Worm (Caenorhabditis elegans) whole organism, midembryonic: ENCODE measurements around the gene nhr-196.

Experiments used
- T22C8.4 ChIP-seq: fragments of 200-800 bp; sonication (Bioruptor generic); IDR thresholded peaks from 2 replicates; pipeline ENCODE4 v1.3.6; 2022; ENCODE audit warnings: missing genetic modification characterization, missing compliant biosample characterization
- cog-1 ChIP-seq: sonication (generic microtip); optimal IDR thresholded peaks from 2 replicates; lab custom pipeline; 2016; ENCODE audit warnings: missing genetic modification characterization, missing compliant biosample characterization
- flt-1 ChIP-seq: fragments of 200-800 bp; sonication (Bioruptor generic); IDR thresholded peaks from 2 replicates; pipeline ENCODE4 v1.3.6; 2022; ENCODE audit warnings: missing genetic modification characterization, missing compliant biosample characterization
- klf-2 ChIP-seq: fragments of 200-800 bp; sonication (Bioruptor generic); conservative IDR thresholded peaks from 2 replicates; pipeline ENCODE4 v1.3.6; 2022; ENCODE audit warnings: missing genetic modification reagents, missing genetic modification characterization, missing compliant biosample characterization
- med-1 ChIP-seq: sonication (generic microtip); optimal IDR thresholded peaks from 2 replicates; lab custom pipeline; 2017; ENCODE audit warnings: missing genetic modification characterization, mild to moderate bottlenecking, missing compliant biosample characterization, antibody characterized with exemption, missing genetic modification reagents; ENCODE audit not compliant: insufficient read depth
- ref-1 ChIP-seq: fragments of 200-800 bp; sonication (Bioruptor generic); conservative IDR thresholded peaks from 2 replicates; pipeline ENCODE4 v1.3.6; 2022; ENCODE audit warnings: missing genetic modification reagents, missing genetic modification characterization, missing compliant biosample characterization
- tab-1 ChIP-seq: fragments of 200-800 bp; sonication (Bioruptor generic); IDR thresholded peaks from 2 replicates; pipeline ENCODE4 v1.3.6; 2022; ENCODE audit warnings: missing genetic modification characterization, missing compliant biosample characterization
- ztf-23 ChIP-seq: fragments of 200-800 bp; sonication (Bioruptor generic); IDR thresholded peaks from 2 replicates; pipeline ENCODE4 v1.3.6; 2022; ENCODE audit warnings: missing genetic modification reagents, missing genetic modification characterization, missing compliant biosample characterization
- ztf-29 ChIP-seq: fragments of 200-800 bp; sonication (Bioruptor generic); IDR thresholded peaks from 2 replicates; pipeline ENCODE4 v1.3.6; 2022; ENCODE audit warnings: missing genetic modification reagents, missing genetic modification characterization, missing compliant biosample characterization

The nhr-196 gene

ce11 chrV:15689952-15690351, 4.4 kb downstream of the nhr-196 start, which contains the start of gene nhr-268:
TSS of gene nhr-268 (plus strand) at chrV:15690252.
- TF ChIP-seq ztf-23 (no peak), T22C8.4 (no peak), cog-1 (tag; lab: Kevin White, UChicago) (no peak), ref-1 (GFP tag; lab: Robert Waterston, UW) (no peak), ztf-29 (GFP tag; lab: Robert Waterston, UW) (no peak), flt-1 (GFP tag; lab: Robert Waterston, UW) (no peak), tab-1 (no peak), med-1 (no peak)

DNA sequence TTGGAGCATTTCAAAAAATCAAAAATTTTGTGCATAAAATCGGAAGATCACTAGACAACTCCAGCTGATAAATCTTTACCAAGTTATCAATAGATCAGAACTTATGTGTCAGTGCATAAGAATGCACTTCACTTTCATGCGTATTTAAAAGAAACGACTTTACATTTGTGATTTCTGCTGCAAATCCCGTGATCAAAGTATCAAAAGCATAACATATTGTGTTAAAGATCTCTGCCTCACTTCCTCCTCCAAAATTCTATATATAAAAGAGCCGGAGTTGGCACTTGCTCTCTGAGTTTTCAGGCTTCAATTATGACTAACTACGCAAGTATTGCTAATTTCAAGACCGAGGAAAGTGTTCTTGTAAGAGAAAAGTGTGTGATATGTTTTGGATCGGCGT, 8.2 kb downstream of the nhr-196 start, which contains the start of gene nhr-198:
TSS of gene nhr-198 (plus strand) at position 313 of the 400 bp plus-strand sequence.
- TF ChIP-seq ztf-29 (GFP tag; lab: Robert Waterston, UW): no peak
- TF ChIP-seq flt-1 (GFP tag; lab: Robert Waterston, UW): no peak
- TF ChIP-seq ztf-23: no peak
- no peak for TF ChIP-seq klf-2 (GFP tag; lab: Robert Waterston, UW)
- TF ChIP-seq cog-1 (tag; lab: Kevin White, UChicago): no peak
- no peak for TF ChIP-seq ref-1 (GFP tag; lab: Robert Waterston, UW)
- no peak for TF ChIP-seq med-1

DNA sequence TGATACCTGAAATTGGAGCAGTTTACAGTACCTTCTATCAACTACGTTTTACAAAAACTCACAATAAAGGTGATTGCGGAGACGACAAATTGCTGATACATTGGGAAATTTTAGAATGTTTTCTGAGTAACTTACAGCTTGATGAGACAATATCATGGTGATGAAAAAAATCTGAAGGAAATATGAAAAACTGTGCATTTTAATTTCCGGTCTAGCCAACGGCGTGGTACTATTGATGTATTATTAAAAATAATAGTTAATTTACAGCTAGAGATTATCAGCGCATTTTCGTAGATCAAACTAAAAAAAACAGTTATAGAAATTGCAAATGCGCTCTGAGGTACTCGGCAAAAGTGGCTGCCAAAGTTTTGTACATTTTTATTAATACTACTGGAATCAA, 12.6 kb downstream of the nhr-196 start, which contains the start of gene srx-29:
TSS of gene srx-29 (minus strand) at position 101 of the 400 bp plus-strand sequence.
- no peak for TF ChIP-seq klf-2 (GFP tag; lab: Robert Waterston, UW)
- no peak for TF ChIP-seq flt-1 (GFP tag; lab: Robert Waterston, UW)
- no peak for TF ChIP-seq T22C8.4
- no peak for TF ChIP-seq tab-1
- TF ChIP-seq ztf-23: no peak
- no peak for TF ChIP-seq cog-1 (tag; lab: Kevin White, UChicago)
- no peak for TF ChIP-seq med-1
- TF ChIP-seq ref-1 (GFP tag; lab: Robert Waterston, UW): no peak
- no peak for TF ChIP-seq ztf-29 (GFP tag; lab: Robert Waterston, UW)

DNA sequence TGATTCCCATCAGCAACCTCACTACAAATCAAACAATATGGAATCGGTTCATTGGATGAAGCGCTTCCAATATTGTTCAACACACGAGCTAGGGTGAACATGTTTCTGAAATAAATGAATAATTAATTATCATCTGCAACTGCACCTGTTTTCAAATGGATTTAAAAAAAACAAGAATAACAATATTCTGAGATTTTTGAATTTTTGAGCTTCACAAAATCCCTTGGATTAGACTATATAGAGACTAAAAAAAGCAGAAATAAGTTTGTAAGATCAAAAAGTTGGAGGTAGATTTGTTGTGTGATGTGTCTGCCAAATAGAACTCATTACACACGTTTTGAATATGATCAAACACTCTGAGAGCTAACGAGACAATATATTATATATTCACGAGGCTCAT, 14.3 kb downstream of the nhr-196 start, which contains the start of gene nhr-199:
TSS of gene nhr-199 (minus strand) at position 101 of the 400 bp plus-strand sequence.
- TF ChIP-seq klf-2 (GFP tag; lab: Robert Waterston, UW): no peak
- TF ChIP-seq ztf-29 (GFP tag; lab: Robert Waterston, UW): no peak
- no peak for TF ChIP-seq cog-1 (tag; lab: Kevin White, UChicago)
- TF ChIP-seq tab-1: no peak
- TF ChIP-seq ztf-23: no peak
- TF ChIP-seq T22C8.4: no peak
- no peak for TF ChIP-seq ref-1 (GFP tag; lab: Robert Waterston, UW)
- TF ChIP-seq flt-1 (GFP tag; lab: Robert Waterston, UW): no peak
- no peak for TF ChIP-seq med-1

DNA sequence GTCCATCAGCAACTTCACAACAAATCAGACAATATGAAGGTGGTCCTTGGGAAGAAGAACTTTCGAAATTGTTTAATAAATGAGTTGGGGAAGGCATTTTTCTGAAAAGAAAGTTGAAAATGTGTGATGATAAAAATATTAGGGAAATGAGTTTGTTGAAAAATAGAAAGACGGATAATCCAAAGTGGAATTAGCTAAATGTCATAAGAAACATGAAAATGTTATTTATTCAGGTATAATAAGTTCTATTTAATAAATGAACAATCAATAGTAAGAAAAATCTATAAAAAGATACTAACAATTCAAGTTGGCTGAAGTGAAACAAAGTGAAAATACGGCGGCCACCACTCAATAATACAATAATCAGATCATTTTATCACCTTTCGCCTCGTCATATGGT, 16.7 kb downstream of the nhr-196 start, which contains the start of gene nhr-53:
TSS of gene nhr-53 (minus strand) at position 101 of the 400 bp plus-strand sequence.
- TF ChIP-seq ref-1 (GFP tag; lab: Robert Waterston, UW) (no peak), flt-1 (GFP tag; lab: Robert Waterston, UW) (no peak), klf-2 (GFP tag; lab: Robert Waterston, UW) (no peak), med-1 (no peak)

- TF ChIP-seq flt-1 (GFP tag; lab: Robert Waterston, UW) (no peak), ztf-23 (no peak), klf-2 (GFP tag; lab: Robert Waterston, UW) (no peak), cog-1 (tag; lab: Kevin White, UChicago) (no peak), ref-1 (GFP tag; lab: Robert Waterston, UW) (no peak), T22C8.4 (no peak)
Measured at ce11 chrV:15704745-15705144, 19.2 kb downstream of the nhr-196 start, which contains the start of gene twk-34. TSS of gene twk-34 (plus strand) at chrV:15704960.

ce11 chrV:15707982-15708381, 22.5 kb downstream of the nhr-196 start:
- TF ChIP-seq flt-1 (GFP tag; lab: Robert Waterston, UW) (no peak), T22C8.4 (no peak), cog-1 (tag; lab: Kevin White, UChicago) (no peak), ref-1 (GFP tag; lab: Robert Waterston, UW) (no peak), ztf-29 (GFP tag; lab: Robert Waterston, UW) (no peak), tab-1 (no peak), ztf-23 (no peak), med-1 (no peak), klf-2 (GFP tag; lab: Robert Waterston, UW) (no peak)

ce11 chrV:15710401-15710800, 24.9 kb downstream of the nhr-196 start, which contains the start of gene Y6E2A.1:
TSS of gene Y6E2A.1 (minus strand) at chrV:15710501.
- TF ChIP-seq T22C8.4 (no peak), ref-1 (GFP tag; lab: Robert Waterston, UW) (no peak), med-1 (no peak), klf-2 (GFP tag; lab: Robert Waterston, UW) (no peak), cog-1 (tag; lab: Kevin White, UChicago) (no peak), flt-1 (GFP tag; lab: Robert Waterston, UW) (no peak), tab-1 (no peak), ztf-23 (no peak), ztf-29 (GFP tag; lab: Robert Waterston, UW) (no peak)

ce11 chrV:15711898-15712297, 26.4 kb downstream of the nhr-196 start, which contains the start of gene str-101:
TSS of gene str-101 (minus strand) at chrV:15711998.
- TF ChIP-seq flt-1 (GFP tag; lab: Robert Waterston, UW): no peak
- TF ChIP-seq ztf-23: no peak
- no peak for TF ChIP-seq ztf-29 (GFP tag; lab: Robert Waterston, UW)
- TF ChIP-seq tab-1: no peak
- no peak for TF ChIP-seq ref-1 (GFP tag; lab: Robert Waterston, UW)
- no peak for TF ChIP-seq med-1
- no peak for TF ChIP-seq cog-1 (tag; lab: Kevin White, UChicago)

DNA sequence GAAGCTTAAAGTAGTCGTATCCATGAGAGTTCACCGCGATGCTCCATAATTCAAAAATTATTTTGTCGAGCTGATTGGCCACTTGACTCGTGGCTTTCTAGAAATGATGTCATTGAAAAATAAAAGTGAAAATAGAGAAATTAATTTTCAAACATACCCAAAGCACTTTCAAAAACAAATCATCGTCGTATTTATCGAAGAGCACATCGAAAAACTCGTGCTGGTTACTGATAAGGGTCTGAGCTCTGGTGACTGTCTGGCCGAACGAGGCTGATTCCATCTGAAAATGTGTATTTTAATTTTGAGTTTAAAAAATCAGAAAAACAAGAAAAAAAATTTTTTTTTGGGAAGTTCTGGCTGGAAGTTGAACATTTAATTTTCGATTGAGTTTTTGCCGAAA, 26.9 kb downstream of the nhr-196 start:
- no peak for TF ChIP-seq ztf-29 (GFP tag; lab: Robert Waterston, UW)
- TF ChIP-seq T22C8.4: no peak
